Worm (Caenorhabditis elegans): ENCODE results near the gene F54D12.8.

ce11 chrII:1398396-1398795, 558 bp upstream of the F54D12.8 start, which contains the start of gene F54D12.2:
- no peak for TF ChIP-seq ama-1 (optimal IDR thresholded peaks at IDR 0.05)
- TF ChIP-seq flt-1 (GFP tag; IDR thresholded peaks at IDR 0.05), result no peak
- no peak for TF ChIP-seq ceh-36 (tag; optimal IDR thresholded peaks at IDR 0.05)
- TF ChIP-seq hnd-1 (tag; optimal IDR thresholded peaks at IDR 0.05), result no peak
- no peak for TF ChIP-seq hmbx-1 (tag; optimal IDR thresholded peaks at IDR 0.05)
- TF ChIP-seq scrt-1 (GFP tag; IDR thresholded peaks at IDR 0.05), result no peak
- TF ChIP-seq pes-1 (GFP tag; IDR thresholded peaks at IDR 0.05), result no peak
- TF ChIP-seq ceh-13 (GFP tag; optimal IDR thresholded peaks at IDR 0.05), result no peak
- no peak for TF ChIP-seq B0310.2 (tag; optimal IDR thresholded peaks at IDR 0.05)
- TF ChIP-seq aly-1 (tag; optimal IDR thresholded peaks at IDR 0.05), result no peak
- TF ChIP-seq F13C5.2 (tag; optimal IDR thresholded peaks at IDR 0.05), result no peak
- TF ChIP-seq tbx-11 (GFP tag; IDR thresholded peaks at IDR 0.05), result no peak

Data from whole organism, early embryonic.